Worm (Caenorhabditis elegans): ENCODE results near the gene ZK1290.14.

DNA sequence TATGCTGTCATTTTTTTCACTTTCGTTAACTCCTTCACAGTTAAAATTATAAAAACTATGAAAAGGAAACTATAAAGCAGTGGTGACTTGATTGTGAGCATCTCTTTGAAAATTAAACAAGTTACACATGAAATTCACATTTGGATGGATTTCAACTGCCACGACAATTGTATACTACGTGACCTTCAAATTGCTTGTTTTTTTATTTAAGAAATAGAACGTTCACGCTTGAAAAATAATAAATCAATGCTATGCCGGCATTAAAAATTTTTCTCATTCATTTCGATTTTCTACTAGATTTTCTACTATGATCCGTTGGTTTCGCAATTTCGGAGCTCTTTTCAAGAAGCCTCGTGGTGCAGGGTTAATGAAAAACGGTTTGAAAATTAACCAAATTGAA lies 29.9 kb downstream of the ZK1290.14 start, which contains the start of the genes ZK1290.7 and rnh-1.1:
- TF ChIP-seq nhr-6 (tag; optimal IDR thresholded peaks at IDR 0.05) (no peak), ztf-11 (tag; optimal IDR thresholded peaks at IDR 0.05) (no peak), unc-62 (GFP tag; optimal IDR thresholded peaks at IDR 0.05) (no peak), lin-39 (tag; optimal IDR thresholded peaks at IDR 0.05) (no peak), snpc-4 (tag; optimal IDR thresholded peaks at IDR 0.05) (no peak), alr-1 (tag; optimal IDR thresholded peaks at IDR 0.05) (no peak), nhr-21 (tag; optimal IDR thresholded peaks at IDR 0.05) (no peak)

All from whole organism, L2 larva.